Fruit fly (Drosophila melanogaster) whole organism, embryonic: ENCODE results near the gene MFS9.

Source experiments
- ATbp ChIP-seq: fragments of 200-800 bp; sonication (Bioruptor generic); optimal IDR thresholded peaks from 2 replicates; lab custom pipeline; 2017; ENCODE audit warnings: missing biosample characterization, mild to moderate bottlenecking, missing genetic modification characterization, missing genetic modification reagents
- Atf3 ChIP-seq: fragments of 200-800 bp; sonication (Bioruptor generic); optimal IDR thresholded peaks from 3 replicates; lab custom pipeline; 2016; ENCODE audit warnings: missing biosample characterization, missing genetic modification characterization
- Atf6 ChIP-seq: fragments of 200-800 bp; sonication (Bioruptor generic); IDR thresholded peaks from 2 replicates; pipeline ENCODE4 v1.3.6; 2022; ENCODE audit warnings: missing biosample characterization, missing genetic modification characterization
- CG1024 ChIP-seq: fragments of 200-800 bp; sonication (Bioruptor generic); IDR thresholded peaks from 2 replicates; pipeline ENCODE4 v1.3.6; 2022; ENCODE audit warnings: missing biosample characterization, missing genetic modification characterization
- CG10321 ChIP-seq: fragments of 200-800 bp; sonication (Bioruptor generic); IDR thresholded peaks from 2 replicates; pipeline ENCODE4 v1.3.6; 2022; ENCODE audit warnings: missing biosample characterization, missing genetic modification characterization
- CG11093 ChIP-seq: fragments of 200-800 bp; sonication (Bioruptor generic); IDR thresholded peaks from 3 replicates; pipeline ENCODE4 v1.3.6; 2022; ENCODE audit warnings: missing biosample characterization, missing genetic modification characterization
- CG12942 ChIP-seq: fragments of 200-800 bp; sonication (Bioruptor generic); optimal IDR thresholded peaks from 3 replicates; lab custom pipeline; 2016; ENCODE audit warnings: missing biosample characterization, missing genetic modification characterization
- CG14441 ChIP-seq: fragments of 200-800 bp; sonication (Bioruptor generic); IDR thresholded peaks from 2 replicates; pipeline ENCODE4 v1.3.6; 2022; ENCODE audit warnings: missing biosample characterization, missing genetic modification characterization
- CG1792 ChIP-seq: fragments of 200-800 bp; sonication (Bioruptor generic); optimal IDR thresholded peaks from 2 replicates; lab custom pipeline; 2016; ENCODE audit warnings: missing biosample characterization, missing genetic modification characterization
- CG31224 ChIP-seq: fragments of 200-800 bp; sonication (Bioruptor generic); IDR thresholded peaks from 2 replicates; pipeline ENCODE4 v1.3.6; 2022; ENCODE audit warnings: missing biosample characterization, missing genetic modification characterization
- CG3163 ChIP-seq: fragments of 200-800 bp; sonication (Bioruptor generic); optimal IDR thresholded peaks from 3 replicates; lab custom pipeline; 2016; ENCODE audit warnings: missing biosample characterization, missing genetic modification characterization
- CG34224 ChIP-seq: fragments of 200-800 bp; sonication (Bioruptor generic); IDR thresholded peaks from 3 replicates; pipeline ENCODE4 v1.3.6; 2022; ENCODE audit warnings: missing biosample characterization, missing genetic modification characterization; ENCODE audit not compliant: partially characterized antibody
- CG42726 ChIP-seq: fragments of 200-800 bp; sonication (Bioruptor generic); IDR thresholded peaks from 2 replicates; pipeline ENCODE4 v1.3.6; 2022; ENCODE audit warnings: missing biosample characterization, missing genetic modification characterization; ENCODE audit not compliant: partially characterized antibody
- CG4360 ChIP-seq: fragments of 200-800 bp; sonication (Bioruptor generic); IDR thresholded peaks from 2 replicates; pipeline ENCODE4 v1.3.6; 2022; ENCODE audit warnings: missing biosample characterization, missing genetic modification characterization
- CG6791 ChIP-seq: fragments of 200-800 bp; sonication (Bioruptor generic); IDR thresholded peaks from 3 replicates; pipeline ENCODE4 v1.3.6; 2022; ENCODE audit warnings: missing biosample characterization, missing genetic modification characterization; ENCODE audit not compliant: partially characterized antibody
- CG6813 ChIP-seq: fragments of 200-800 bp; sonication (Bioruptor generic); optimal IDR thresholded peaks from 2 replicates; lab custom pipeline; 2017; ENCODE audit warnings: missing biosample characterization, missing genetic modification characterization, mild to moderate bottlenecking, moderate library complexity, missing genetic modification reagents
- CG7556 ChIP-seq: fragments of 200-800 bp; sonication (Bioruptor generic); optimal IDR thresholded peaks from 2 replicates; lab custom pipeline; 2017; ENCODE audit warnings: missing biosample characterization, mild to moderate bottlenecking, missing genetic modification characterization
- Camta ChIP-seq: fragments of 200-800 bp; sonication (Bioruptor generic); optimal IDR thresholded peaks from 2 replicates; lab custom pipeline; 2016; ENCODE audit warnings: missing biosample characterization, missing genetic modification characterization
- Dek ChIP-seq: fragments of 200-800 bp; sonication (Bioruptor generic); optimal IDR thresholded peaks from 3 replicates; lab custom pipeline; 2019; ENCODE audit warnings: missing biosample characterization, mild to moderate bottlenecking, missing genetic modification characterization, moderate library complexity
- Doc2 ChIP-seq: fragments of 200-800 bp; sonication (Bioruptor generic); IDR thresholded peaks from 2 replicates; pipeline ENCODE4 v1.3.6; 2022; ENCODE audit warnings: missing biosample characterization, missing genetic modification characterization
- Doc3 ChIP-seq: fragments of 200-800 bp; sonication (Bioruptor generic); IDR thresholded peaks from 3 replicates; pipeline ENCODE4 v1.3.6; 2022; ENCODE audit warnings: missing biosample characterization, missing genetic modification characterization; ENCODE audit not compliant: partially characterized antibody
- Ets65A ChIP-seq: fragments of 200-800 bp; sonication (Bioruptor generic); peaks from one replicate; lab custom pipeline; 2016; ENCODE audit warnings: missing biosample characterization, missing genetic modification characterization
- Fer1 ChIP-seq: fragments of 200-800 bp; sonication (Bioruptor generic); optimal IDR thresholded peaks from 2 replicates; lab custom pipeline; 2017; ENCODE audit warnings: missing biosample characterization, mild to moderate bottlenecking, missing genetic modification characterization
- Fer3 ChIP-seq: fragments of 200-800 bp; sonication (Bioruptor generic); optimal IDR thresholded peaks from 2 replicates; lab custom pipeline; 2018; ENCODE audit warnings: missing biosample characterization, mild to moderate bottlenecking, missing genetic modification characterization, moderate library complexity
- Hand ChIP-seq: fragments of 200-800 bp; sonication (Bioruptor generic); optimal IDR thresholded peaks from 2 replicates; lab custom pipeline; 2017; ENCODE audit warnings: mild to moderate bottlenecking, missing biosample characterization, missing genetic modification reagents, missing genetic modification characterization
- Hr39 ChIP-seq: fragments of >200 bp; optimal IDR thresholded peaks from 2 replicates; lab custom pipeline; 2017
- MBD-R2 ChIP-seq: fragments of 200-800 bp; sonication (Bioruptor generic); IDR thresholded peaks from 2 replicates; pipeline ENCODE4 v1.3.6; 2022; ENCODE audit warnings: missing biosample characterization, missing genetic modification characterization
- Nf-YB ChIP-seq: fragments of 200-800 bp; sonication (Bioruptor generic); optimal IDR thresholded peaks from 3 replicates; lab custom pipeline; 2019; ENCODE audit warnings: missing biosample characterization, mild to moderate bottlenecking, missing genetic modification characterization, moderate library complexity
- Oaz ChIP-seq: fragments of 200-800 bp; sonication (Bioruptor generic); IDR thresholded peaks from 2 replicates; pipeline ENCODE4 v1.3.6; 2022; ENCODE audit warnings: missing biosample characterization, missing genetic modification characterization
- Rfx ChIP-seq: fragments of 200-800 bp; sonication (Bioruptor generic); IDR thresholded peaks from 2 replicates; pipeline ENCODE4 v1.3.6; 2022; ENCODE audit warnings: missing biosample characterization, missing genetic modification characterization
- Side ChIP-seq: fragments of 200-800 bp; sonication (Bioruptor generic); optimal IDR thresholded peaks from 2 replicates; lab custom pipeline; 2016; ENCODE audit warnings: missing biosample characterization, missing genetic modification characterization
- Sin3A ChIP-seq: fragments of >200 bp; optimal IDR thresholded peaks from 2 replicates; lab custom pipeline; 2018
- Taf1 ChIP-seq: fragments of 200-800 bp; sonication (Bioruptor generic); IDR thresholded peaks from 2 replicates; pipeline ENCODE4 v1.3.6; 2022; ENCODE audit warnings: missing biosample characterization, missing genetic modification characterization
- YL-1 ChIP-seq: fragments of 200-800 bp; sonication (Bioruptor generic); optimal IDR thresholded peaks from 3 replicates; lab custom pipeline; 2017; ENCODE audit warnings: missing biosample characterization, mild to moderate bottlenecking, missing genetic modification characterization
- cato ChIP-seq: fragments of 200-800 bp; sonication (Bioruptor generic); optimal IDR thresholded peaks from 2 replicates; lab custom pipeline; 2016; ENCODE audit warnings: missing biosample characterization, missing genetic modification characterization, borderline replicate concordance
- chm ChIP-seq: fragments of 200-800 bp; sonication (Bioruptor generic); IDR thresholded peaks from 2 replicates; pipeline ENCODE4 v1.3.6; 2022; ENCODE audit warnings: missing biosample characterization, missing genetic modification characterization
- croc ChIP-seq: fragments of 200-800 bp; sonication (Bioruptor generic); conservative IDR thresholded peaks from 3 replicates; pipeline ENCODE4 v1.3.6; 2022; ENCODE audit warnings: missing biosample characterization, missing genetic modification characterization
- dati ChIP-seq: fragments of 200-800 bp; sonication (Bioruptor generic); IDR thresholded peaks from 2 replicates; pipeline ENCODE4 v1.3.6; 2022; ENCODE audit warnings: missing biosample characterization, missing genetic modification characterization
- dysf ChIP-seq: fragments of 200-800 bp; sonication (Bioruptor generic); IDR thresholded peaks from 3 replicates; pipeline ENCODE4 v1.3.6; 2022; ENCODE audit warnings: missing biosample characterization, missing genetic modification characterization
- grau ChIP-seq: fragments of 200-800 bp; optimal IDR thresholded peaks from 3 replicates; lab custom pipeline; 2019; ENCODE audit warnings: missing biosample characterization, mild to moderate bottlenecking, missing genetic modification characterization, moderate library complexity
- jigr1 ChIP-seq: fragments of 200-800 bp; sonication (Bioruptor generic); IDR thresholded peaks from 3 replicates; pipeline ENCODE4 v1.3.6; 2022; ENCODE audit warnings: missing biosample characterization, missing genetic modification characterization
- sens ChIP-seq: fragments of 200-800 bp; sonication (Bioruptor generic); peaks from one replicate; lab custom pipeline; 2016; ENCODE audit warnings: missing biosample characterization, missing genetic modification characterization
- sens-2 ChIP-seq: fragments of 200-800 bp; sonication (Bioruptor generic); IDR thresholded peaks from 2 replicates; pipeline ENCODE4 v1.3.6; 2022; ENCODE audit warnings: missing biosample characterization, missing genetic modification characterization
- sna ChIP-seq: fragments of 200-800 bp; sonication (Bioruptor generic); IDR thresholded peaks from 2 replicates; pipeline ENCODE4 v1.3.6; 2022; ENCODE audit warnings: missing biosample characterization, missing genetic modification characterization; ENCODE audit not compliant: partially characterized antibody
- stc ChIP-seq: fragments of 200-800 bp; sonication (Bioruptor generic); IDR thresholded peaks from 2 replicates; pipeline ENCODE4 v1.3.6; 2022; ENCODE audit warnings: missing biosample characterization, missing genetic modification characterization
- tll ChIP-seq, 2 experiments: fragments of 200-800 bp in 1 of 2; fragments of >200 bp in 1 of 2; sonication (Bioruptor generic) in 1 of 2; optimal IDR thresholded peaks; 2 replicates each; lab custom pipeline; 2017 to 2019; ENCODE audit warnings: missing biosample characterization in 2 of 2, missing genetic modification characterization in 2 of 2, mild to moderate bottlenecking in 1 of 2, moderate library complexity in 1 of 2
- unpg ChIP-seq: fragments of 200-800 bp; sonication (Bioruptor generic); optimal IDR thresholded peaks from 3 replicates; lab custom pipeline; 2018; ENCODE audit warnings: missing biosample characterization, mild to moderate bottlenecking, missing genetic modification characterization, moderate library complexity
- usp ChIP-seq: fragments of >200 bp; optimal IDR thresholded peaks from 2 replicates; lab custom pipeline; 2017; ENCODE audit warnings: missing biosample characterization, missing genetic modification characterization
- vnd ChIP-seq: fragments of 200-800 bp; sonication (Bioruptor generic); IDR thresholded peaks from 3 replicates; pipeline ENCODE4 v1.3.6; 2022; ENCODE audit warnings: missing biosample characterization, missing genetic modification characterization; ENCODE audit not compliant: partially characterized antibody
- z ChIP-seq: fragments of 200-800 bp; sonication (Bioruptor generic); IDR thresholded peaks from 3 replicates; pipeline ENCODE4 v1.3.6; 2022; ENCODE audit warnings: missing biosample characterization, missing genetic modification characterization

Gene MFS9

DNA sequence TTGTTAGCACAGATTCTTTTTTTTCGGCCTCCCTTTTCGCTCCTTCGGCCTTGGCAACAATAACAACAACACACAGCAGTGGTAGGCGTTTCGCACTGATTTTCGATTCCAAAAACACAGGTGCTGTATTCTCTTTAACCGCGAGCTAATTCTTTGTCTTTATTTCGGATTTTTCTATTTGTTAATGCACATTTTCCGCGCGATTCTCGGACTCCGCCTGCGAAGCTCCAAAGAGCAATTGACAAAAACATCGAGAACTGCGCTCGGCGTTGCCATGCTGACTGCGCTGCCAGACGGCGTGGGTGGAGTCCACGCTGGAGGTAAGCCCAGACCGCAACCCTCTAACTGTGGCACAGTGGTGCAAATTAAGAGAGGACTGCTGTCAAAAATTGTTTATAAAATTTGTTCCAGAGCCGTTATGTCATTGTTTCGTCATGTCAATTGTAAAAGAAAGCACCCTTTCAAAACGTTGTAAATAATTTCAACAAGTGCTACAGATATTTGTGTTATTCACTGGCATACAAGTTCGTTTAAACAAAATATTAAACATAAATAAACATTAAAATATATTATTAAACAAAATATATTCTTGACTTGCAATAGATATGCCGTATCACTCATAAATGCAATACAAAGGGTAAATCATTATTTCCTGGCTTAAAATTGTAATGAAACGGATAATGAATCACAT lies 45.3 kb upstream of the MFS9 start, which contains the start of the genes DPCoAC and CG5180 (continued):
- TF ChIP-seq CG1024 (GFP tag; lab: Robert Waterston, UW) (peak; percentile 58; the same call in 1 of the 2 replicates), tll (GFP tag; optimal IDR thresholded peaks at IDR 0.05; lab: Kevin White, UChicago) (peak in 1 of 2 experiments; percentile 12), cato (GFP tag; lab: Kevin White, UChicago) (no peak), Hand (GFP tag; lab: Kevin White, UChicago) (peak; percentile 15), CG11093 (GFP tag; lab: Robert Waterston, UW) (peak; percentile 55; the same call in 1 of the 3 replicates), YL-1 (no peak), Fer1 (GFP tag; lab: Kevin White, UChicago) (peak; percentile 9), Ets65A (peak; percentile 95), CG6813 (no peak), CG12942 (GFP tag; lab: Kevin White, UChicago) (peak; percentile 45), Atf6 (GFP tag; lab: Robert Waterston, UW) (peak; percentile 32; the same call in 1 of the 2 replicates), CG7556 (GFP tag; lab: Kevin White, UChicago) (peak; percentile 36), CG10321 (peak; percentile 49; the same call in 1 of the 2 replicates), Dek (tag; lab: Kevin White, UChicago) (peak; percentile 61), Doc2 (GFP tag; lab: Robert Waterston, UW) (no peak), Fer3 (tag; lab: Kevin White, UChicago) (peak; percentile 54), Taf1 (GFP tag; lab: Robert Waterston, UW) (peak; percentile 35; the same call in 1 of the 2 replicates), CG34224 (GFP tag; lab: Robert Waterston, UW) (peak; percentile 50), CG3163 (GFP tag; lab: Kevin White, UChicago) (peak; percentile 76), sna (no peak), unpg (GFP tag; lab: Kevin White, UChicago) (peak; percentile 25), CG1792 (GFP tag; lab: Kevin White, UChicago) (peak; percentile 33), usp (GFP tag; lab: Kevin White, UChicago) (no peak), Side (GFP tag; lab: Kevin White, UChicago) (peak; percentile 19), Oaz (GFP tag; lab: Robert Waterston, UW) (peak; percentile 54; the same call in 1 of the 2 replicates), stc (GFP tag; lab: Robert Waterston, UW) (peak; percentile 38; the same call in 1 of the 2 replicates), dati (GFP tag; lab: Robert Waterston, UW) (0 out of 2 replicates have a peak, but pooled peaks have one; percentile 23), sens-2 (GFP tag; lab: Robert Waterston, UW) (no peak), CG4360 (GFP tag; lab: Robert Waterston, UW) (peak; percentile 64), Doc3 (no peak), chm (GFP tag; lab: Robert Waterston, UW) (peak; percentile 81), sens (GFP tag; lab: Kevin White, UChicago) (peak; percentile 78), ATbp (GFP tag; lab: Kevin White, UChicago) (no peak), Atf3 (peak; percentile 14), vnd (GFP tag; lab: Robert Waterston, UW) (peak; percentile 44; the same call in 2 of the 3 replicates), z (GFP tag; lab: Robert Waterston, UW) (no peak), jigr1 (peak; percentile 58; the same call in 2 of the 3 replicates), CG14441 (GFP tag; lab: Robert Waterston, UW) (peak; percentile 80), croc (GFP tag; lab: Robert Waterston, UW) (peak; percentile 35; the same call in 1 of the 3 replicates), grau (tag; lab: Kevin White, UChicago) (peak; percentile 60), CG6791 (peak; percentile 80), CG31224 (GFP tag; lab: Robert Waterston, UW) (peak; percentile 40), Camta (GFP tag; lab: Kevin White, UChicago) (peak; percentile 45), MBD-R2 (GFP tag; lab: Robert Waterston, UW) (peak; percentile 54), CG42726 (peak; percentile 56; the same call in 1 of the 2 replicates), Sin3A (lab: Kevin White, UChicago) (peak; percentile 44), dysf (peak; percentile 73), Nf-YB (GFP tag; lab: Kevin White, UChicago) (peak; percentile 11), Hr39 (no peak), Rfx (GFP tag; lab: Robert Waterston, UW) (peak; percentile 88)
